Fruit fly (Drosophila melanogaster) whole organism, adult: ENCODE results near the gene Hmbs.

ENCODE experiments used
- Hr96 ChIP-seq: fragments of 200-800 bp; sonication (Bioruptor generic); optimal IDR thresholded peaks from 2 replicates; lab custom pipeline; 2016; ENCODE audit warnings: missing biosample characterization, missing genetic modification characterization
- ovo ChIP-seq: fragments of 200-800 bp; sonication (Bioruptor generic); optimal IDR thresholded peaks from 2 replicates; lab custom pipeline; 2016; ENCODE audit warnings: missing biosample characterization, missing genetic modification characterization
- pad ChIP-seq: fragments of 200-800 bp; sonication (Bioruptor generic); optimal IDR thresholded peaks from 3 replicates; lab custom pipeline; 2017; ENCODE audit warnings: missing biosample characterization, missing genetic modification characterization, mild to moderate bottlenecking, moderate library complexity, missing genetic modification reagents
- toe ChIP-seq: fragments of 200-800 bp; sonication (Bioruptor generic); optimal IDR thresholded peaks from 2 replicates; lab custom pipeline; 2016; ENCODE audit warnings: missing biosample characterization, missing genetic modification characterization

- no peak for TF ChIP-seq ovo
- TF ChIP-seq Hr96 (GFP tag; lab: Kevin White, UChicago) = no peak
- no peak for TF ChIP-seq pad (GFP tag; lab: Kevin White, UChicago)
- no peak for TF ChIP-seq toe
Observed at dm6 chr3L:1374438-1375133, 39.9 kb downstream of the Hmbs start.
